Worm (Caenorhabditis elegans) whole organism, L1 larva: ENCODE measurements around the gene luc-7L.

Experiments used
- aha-1 ChIP-seq: fragments of 150-350 bp; optimal IDR thresholded peaks from 2 replicates; lab custom pipeline; 2014; ENCODE audit warnings: missing biosample characterization, missing genetic modification characterization
- ama-1 ChIP-seq: fragments of 150-350 bp; optimal IDR thresholded peaks from 2 replicates; lab custom pipeline; 2014
- blmp-1 ChIP-seq: fragments of 150-350 bp; optimal IDR thresholded peaks from 2 replicates; lab custom pipeline; 2014; ENCODE audit warnings: missing biosample characterization, missing genetic modification characterization
- ceh-82 ChIP-seq, 3 experiments: fragments of 150-350 bp in 1 of 3; sonication (generic microtip) in 2 of 3; optimal IDR thresholded peaks; 2 replicates each; lab custom pipeline; 2014 to 2017; ENCODE audit warnings: missing biosample characterization in 3 of 3, missing genetic modification characterization in 3 of 3
- efl-1 ChIP-seq, 4 experiments: fragments of 150-350 bp; optimal IDR thresholded peaks in 3 of 4; peaks in 1 of 4; 1 replicate in 1 of 4; 2 replicates in 3 of 4; lab custom pipeline; 2014; ENCODE audit warnings: missing biosample characterization in 2 of 4, missing genetic modification characterization in 2 of 4, missing genetic modification reagents in 2 of 4
- lin-13 ChIP-seq: fragments of 150-350 bp; optimal IDR thresholded peaks from 2 replicates; lab custom pipeline; 2014; ENCODE audit warnings: missing biosample characterization, missing genetic modification reagents, missing genetic modification characterization
- lsy-2 ChIP-seq, 2 experiments: fragments of 150-350 bp; optimal IDR thresholded peaks; 2 replicates each; lab custom pipeline; 2014; ENCODE audit warnings: missing biosample characterization in 2 of 2, missing genetic modification characterization in 2 of 2
- nhr-28 ChIP-seq: fragments of 150-350 bp; optimal IDR thresholded peaks from 2 replicates; lab custom pipeline; 2014; ENCODE audit warnings: missing biosample characterization, missing genetic modification characterization
- zag-1 ChIP-seq: fragments of 150-350 bp; optimal IDR thresholded peaks from 2 replicates; lab custom pipeline; 2014; ENCODE audit warnings: missing biosample characterization, missing genetic modification characterization
- ztf-11 ChIP-seq, 2 experiments: sonication (generic microtip); optimal IDR thresholded peaks; 2 replicates each; lab custom pipeline; 2016 to 2017; ENCODE audit warnings: missing genetic modification characterization in 2 of 2, missing biosample characterization in 1 of 2, missing compliant biosample characterization in 1 of 2

DNA sequence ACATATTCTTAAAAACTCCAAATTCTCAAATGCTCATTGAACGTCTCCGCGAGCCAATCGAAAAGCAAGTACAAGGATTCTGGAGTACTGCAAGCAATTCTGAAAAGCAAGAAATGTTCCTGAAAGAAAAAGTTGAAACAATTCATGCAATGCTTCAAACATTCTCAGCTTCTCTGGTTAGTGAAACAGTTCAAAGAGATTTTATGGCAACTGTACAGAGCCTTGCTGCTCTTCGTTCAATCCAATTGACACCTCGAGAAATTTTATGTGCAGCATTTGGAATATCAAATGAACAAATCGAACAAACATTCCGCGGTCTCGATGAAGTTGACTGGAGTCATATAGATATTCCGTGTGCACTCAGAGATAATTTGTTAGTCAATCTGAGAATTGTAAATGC is 29.4 kb upstream of the luc-7L start:
- no peak for TF ChIP-seq efl-1 (optimal IDR thresholded peaks at IDR 0.05; lab: Kevin White, UChicago)
- TF ChIP-seq efl-1 (GFP tag; optimal IDR thresholded peaks at IDR 0.05 in 1 of 2; lab: Kevin White, UChicago), result no peak
- TF ChIP-seq aha-1, result no peak
- no peak for TF ChIP-seq lin-13 (GFP tag; lab: Kevin White, UChicago)
- TF ChIP-seq ceh-82 (tag; optimal IDR thresholded peaks at IDR 0.05; lab: Kevin White, UChicago), result no peak
- TF ChIP-seq lsy-2 (tag; optimal IDR thresholded peaks at IDR 0.05; lab: Kevin White, UChicago), result no peak
- TF ChIP-seq zag-1, result no peak
- no peak for TF ChIP-seq ztf-11 (tag; optimal IDR thresholded peaks at IDR 0.05; lab: Kevin White, UChicago)
- no peak for TF ChIP-seq nhr-28
- TF ChIP-seq ama-1 (lab: Kevin White, UChicago), result no peak
- no peak for TF ChIP-seq blmp-1
